Fruit fly (Drosophila melanogaster): ENCODE measurements around the gene CG12817.
A peak's percentile ranks its signal among the peaks of the same experiment; 100 is the strongest.

dm6 chr3R:10190084-10190782, 34.3 kb downstream of the CG12817 start, which contains the start of gene Syn:
- no peak for TF ChIP-seq Clk (GFP tag; optimal IDR thresholded peaks at IDR 0.05)
- TF ChIP-seq ovo (GFP tag; optimal IDR thresholded peaks at IDR 0.05): no peak
- peak; percentile 17 for TF ChIP-seq CG7045 (GFP tag; optimal IDR thresholded peaks at IDR 0.05)
- no peak for TF ChIP-seq Hr96 (GFP tag; optimal IDR thresholded peaks at IDR 0.05)
- no peak for TF ChIP-seq CG7101 (tag; optimal IDR thresholded peaks at IDR 0.05)
- no peak for TF ChIP-seq cnc (optimal IDR thresholded peaks at IDR 0.05)
- peak; percentile 13 for TF ChIP-seq CG33017 (tag; optimal IDR thresholded peaks at IDR 0.05)
- no peak for TF ChIP-seq CG1620 (GFP tag; optimal IDR thresholded peaks at IDR 0.05)
- no peak for TF ChIP-seq bab1 (GFP tag; optimal IDR thresholded peaks at IDR 0.05)
- TF ChIP-seq CG12768 (GFP tag; optimal IDR thresholded peaks at IDR 0.05): no peak
- no peak for TF ChIP-seq cic (GFP tag; optimal IDR thresholded peaks at IDR 0.05)
